Worm (Caenorhabditis elegans) whole organism, L1 larva: Measurements from ENCODE around the gene Y37E11B.6.

Experiments
- F16B12.6 ChIP-seq: fragments of 150-350 bp; optimal IDR thresholded peaks from 2 replicates; lab custom pipeline; 2014; ENCODE audit warnings: missing biosample characterization, missing genetic modification characterization
- Y116A8C.19 ChIP-seq: sonication (generic microtip); optimal IDR thresholded peaks from 2 replicates; lab custom pipeline; 2016; ENCODE audit warnings: missing compliant biosample characterization, missing genetic modification characterization, borderline replicate concordance
- ama-1 ChIP-seq: fragments of 150-350 bp; optimal IDR thresholded peaks from 2 replicates; lab custom pipeline; 2014
- dpl-1 ChIP-seq, 3 experiments: fragments of 150-350 bp in 2 of 3; sonication (generic microtip) in 1 of 3; optimal IDR thresholded peaks; 2 replicates each; lab custom pipeline; 2014 to 2017; ENCODE audit warnings: missing biosample characterization in 3 of 3, missing genetic modification characterization in 3 of 3, missing genetic modification reagents in 3 of 3
- nhr-76 ChIP-seq: sonication (generic microtip); optimal IDR thresholded peaks from 2 replicates; lab custom pipeline; 2017; ENCODE audit warnings: missing biosample characterization, missing genetic modification characterization

- no peak for TF ChIP-seq Y116A8C.19 (tag; lab: Kevin White, UChicago)
- no peak for TF ChIP-seq F16B12.6 (tag; lab: Kevin White, UChicago)
- TF ChIP-seq nhr-76 (tag; lab: Kevin White, UChicago), result no peak
- TF ChIP-seq ama-1 (lab: Kevin White, UChicago), result no peak
- TF ChIP-seq dpl-1 (GFP tag; optimal IDR thresholded peaks at IDR 0.05; lab: Kevin White, UChicago), result no peak
Observed at ce11 chrIV:3570612-3571011, 28.5 kb downstream of the Y37E11B.6 start.
